Worm (Caenorhabditis elegans) whole organism, late embryonic: ENCODE data around the gene sri-66.

ENCODE experiments used
- C08G9.2 ChIP-seq: sonication (generic microtip); optimal IDR thresholded peaks from 2 replicates; lab custom pipeline; 2016; ENCODE audit warnings: mild to moderate bottlenecking, missing genetic modification characterization, moderate library complexity, missing compliant biosample characterization
- C38D4.7 ChIP-seq: fragments of 200-800 bp; sonication (Bioruptor generic); optimal IDR thresholded peaks from 2 replicates; lab custom pipeline; 2018; ENCODE audit warnings: mild to moderate bottlenecking, missing genetic modification characterization, moderate library complexity, missing compliant biosample characterization
- F13H6.1 ChIP-seq: sonication (generic microtip); optimal IDR thresholded peaks from 2 replicates; lab custom pipeline; 2016; ENCODE audit warnings: missing genetic modification characterization, missing compliant biosample characterization
- K02D7.2 ChIP-seq: sonication (generic microtip); optimal IDR thresholded peaks from 2 replicates; lab custom pipeline; 2017; ENCODE audit warnings: mild to moderate bottlenecking, missing genetic modification characterization, missing compliant biosample characterization
- ama-1 ChIP-seq: fragments of 150-350 bp; optimal IDR thresholded peaks from 2 replicates; lab custom pipeline; 2014
- ceh-18 ChIP-seq: sonication (generic microtip); optimal IDR thresholded peaks from 2 replicates; lab custom pipeline; 2016; ENCODE audit warnings: missing genetic modification characterization, missing compliant biosample characterization
- ceh-19 ChIP-seq: fragments of 200-800 bp; sonication (Bioruptor generic); optimal IDR thresholded peaks from 2 replicates; lab custom pipeline; 2018; ENCODE audit warnings: mild to moderate bottlenecking, missing genetic modification characterization, missing compliant biosample characterization
- ceh-2 ChIP-seq: sonication (generic microtip); optimal IDR thresholded peaks from 2 replicates; lab custom pipeline; 2016; ENCODE audit warnings: missing genotype, missing genetic modification characterization, missing compliant biosample characterization
- ceh-22 ChIP-seq: sonication (generic microtip); optimal IDR thresholded peaks from 2 replicates; lab custom pipeline; 2017; ENCODE audit warnings: missing biosample characterization, missing genetic modification characterization
- ceh-24 ChIP-seq: sonication (generic microtip); optimal IDR thresholded peaks from 2 replicates; lab custom pipeline; 2016; ENCODE audit warnings: mild to moderate bottlenecking, missing genetic modification characterization, missing compliant biosample characterization
- ceh-30 ChIP-seq: fragments of 150-350 bp; optimal IDR thresholded peaks from 2 replicates; lab custom pipeline; 2014; ENCODE audit warnings: missing biosample characterization, missing genetic modification characterization
- ceh-48 ChIP-seq: sonication (generic microtip); optimal IDR thresholded peaks from 2 replicates; lab custom pipeline; 2016; ENCODE audit warnings: missing genetic modification characterization, inconsistent platforms, missing compliant biosample characterization
- che-1 ChIP-seq: sonication (generic microtip); optimal IDR thresholded peaks from 2 replicates; lab custom pipeline; 2016; ENCODE audit warnings: mild to moderate bottlenecking, missing genetic modification characterization, missing compliant biosample characterization
- ets-4 ChIP-seq: sonication (generic microtip); optimal IDR thresholded peaks from 2 replicates; lab custom pipeline; 2016; ENCODE audit warnings: missing genetic modification characterization, missing compliant biosample characterization
- fax-1 ChIP-seq: sonication (generic microtip); optimal IDR thresholded peaks from 2 replicates; lab custom pipeline; 2016; ENCODE audit warnings: missing genotype, missing genetic modification characterization, missing compliant biosample characterization
- fkh-10 ChIP-seq: fragments of 150-350 bp; optimal IDR thresholded peaks from 2 replicates; lab custom pipeline; 2014; ENCODE audit warnings: missing biosample characterization, missing genetic modification reagents, missing genetic modification characterization
- fkh-6 ChIP-seq: sonication (generic microtip); optimal IDR thresholded peaks from 2 replicates; lab custom pipeline; 2016; ENCODE audit warnings: missing genetic modification characterization, missing compliant biosample characterization
- gmeb-2 ChIP-seq: sonication (generic microtip); optimal IDR thresholded peaks from 2 replicates; lab custom pipeline; 2016; ENCODE audit warnings: missing genetic modification characterization, inconsistent platforms, missing compliant biosample characterization
- hlh-13 ChIP-seq: fragments of 200-800 bp; sonication (Bioruptor generic); optimal IDR thresholded peaks from 2 replicates; lab custom pipeline; 2018; ENCODE audit warnings: mild to moderate bottlenecking, missing genetic modification characterization, missing compliant biosample characterization
- hlh-15 ChIP-seq: sonication (generic microtip); optimal IDR thresholded peaks from 2 replicates; lab custom pipeline; 2016; ENCODE audit warnings: missing genetic modification characterization, missing compliant biosample characterization
- nfya-1 ChIP-seq: sonication (generic microtip); optimal IDR thresholded peaks from 2 replicates; lab custom pipeline; 2017; ENCODE audit warnings: missing genetic modification characterization, mild to moderate bottlenecking, missing compliant biosample characterization, antibody characterized with exemption, moderate library complexity
- nhr-11 ChIP-seq: fragments of 150-350 bp; optimal IDR thresholded peaks from 2 replicates; lab custom pipeline; 2014; ENCODE audit warnings: missing biosample characterization, missing genetic modification characterization
- nhr-232 ChIP-seq: sonication (generic microtip); optimal IDR thresholded peaks from 2 replicates; lab custom pipeline; 2016; ENCODE audit warnings: missing genetic modification characterization, missing compliant biosample characterization
- odd-2 ChIP-seq: sonication (generic microtip); optimal IDR thresholded peaks from 2 replicates; lab custom pipeline; 2017; ENCODE audit warnings: antibody characterized with exemption, mild to moderate bottlenecking, missing genetic modification characterization, missing compliant biosample characterization
- pag-3 ChIP-seq: sonication (generic microtip); optimal IDR thresholded peaks from 2 replicates; lab custom pipeline; 2016; ENCODE audit warnings: missing compliant biosample characterization, missing genetic modification characterization, borderline replicate concordance
- pha-4 ChIP-seq: fragments of 150-350 bp; optimal IDR thresholded peaks from 2 replicates; lab custom pipeline; 2018; ENCODE audit warnings: missing biosample characterization, missing genetic modification reagents, missing genetic modification characterization
- pqm-1 ChIP-seq: sonication (generic microtip); optimal IDR thresholded peaks from 2 replicates; lab custom pipeline; 2016; ENCODE audit warnings: missing genetic modification characterization, missing compliant biosample characterization
- pros-1 ChIP-seq: fragments of 150-350 bp; optimal IDR thresholded peaks from 2 replicates; lab custom pipeline; 2014; ENCODE audit warnings: missing biosample characterization, missing genetic modification reagents, missing genetic modification characterization
- ref-2 ChIP-seq: sonication (generic microtip); optimal IDR thresholded peaks from 2 replicates; lab custom pipeline; 2016; ENCODE audit warnings: missing genetic modification characterization, missing compliant biosample characterization
- rnt-1 ChIP-seq: sonication (generic microtip); optimal IDR thresholded peaks from 2 replicates; lab custom pipeline; 2016; ENCODE audit warnings: missing genetic modification characterization, missing compliant biosample characterization
- sox-4 ChIP-seq: sonication (generic microtip); optimal IDR thresholded peaks from 2 replicates; lab custom pipeline; 2017; ENCODE audit warnings: mild to moderate bottlenecking, missing genetic modification characterization, inconsistent platforms, missing compliant biosample characterization
- syd-9 ChIP-seq: sonication (generic microtip); optimal IDR thresholded peaks from 2 replicates; lab custom pipeline; 2016; ENCODE audit warnings: mild to moderate bottlenecking, missing genetic modification characterization, moderate library complexity, missing compliant biosample characterization
- tbx-2 ChIP-seq: sonication (generic microtip); optimal IDR thresholded peaks from 2 replicates; lab custom pipeline; 2016; ENCODE audit warnings: missing genetic modification characterization, missing compliant biosample characterization
- tbx-7 ChIP-seq: sonication (generic microtip); optimal IDR thresholded peaks from 2 replicates; lab custom pipeline; 2016; ENCODE audit warnings: missing genotype, missing genetic modification characterization, missing compliant biosample characterization
- unc-3 ChIP-seq, 2 experiments: fragments of 200-800 bp in 1 of 2; sonication (Bioruptor generic) in 1 of 2; sonication (generic microtip) in 1 of 2; conservative IDR thresholded peaks in 1 of 2; optimal IDR thresholded peaks in 1 of 2; 2 replicates each; pipeline versions ENCODE4 v1.3.6 to Lab custom; 2016 to 2022; ENCODE audit warnings: missing compliant biosample characterization in 2 of 2, missing genetic modification characterization in 2 of 2, missing genetic modification reagents in 1 of 2
- unc-86 ChIP-seq: sonication (generic microtip); optimal IDR thresholded peaks from 2 replicates; lab custom pipeline; 2016; ENCODE audit warnings: missing genetic modification characterization, missing compliant biosample characterization
- zip-5 ChIP-seq: sonication (generic microtip); optimal IDR thresholded peaks from 2 replicates; lab custom pipeline; 2016; ENCODE audit warnings: missing genetic modification characterization, missing compliant biosample characterization
- ztf-16 ChIP-seq: sonication (generic microtip); optimal IDR thresholded peaks from 2 replicates; lab custom pipeline; 2017; ENCODE audit warnings: missing genetic modification characterization, missing compliant biosample characterization

The sri-66 gene

DNA sequence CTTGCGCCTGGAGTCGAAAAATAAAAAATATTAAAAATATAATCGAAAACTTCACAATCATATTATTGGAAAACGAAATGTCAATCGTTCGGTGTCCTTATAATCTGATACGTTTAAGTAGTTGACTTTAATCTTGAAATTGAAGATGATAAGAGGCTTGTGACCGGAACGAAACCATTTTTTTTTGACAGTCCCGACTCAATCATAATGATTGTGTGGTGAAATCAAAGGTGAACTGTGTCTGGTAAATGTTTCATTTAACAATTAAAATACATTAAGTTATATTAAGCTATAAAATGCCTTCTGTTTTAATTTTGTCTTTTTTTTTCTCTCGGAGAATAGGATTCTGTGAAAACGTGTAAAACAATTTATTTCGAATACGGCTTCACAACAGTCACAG is 17.8 kb downstream of the sri-66 start, which contains the start of gene T05E12.3:
Gene T05E12.3 (minus strand): TSS at position 101 of the 400 bp plus-strand sequence.
- TF ChIP-seq tbx-2 (no peak), syd-9 (tag; lab: Kevin White, UChicago) (no peak)

DNA sequence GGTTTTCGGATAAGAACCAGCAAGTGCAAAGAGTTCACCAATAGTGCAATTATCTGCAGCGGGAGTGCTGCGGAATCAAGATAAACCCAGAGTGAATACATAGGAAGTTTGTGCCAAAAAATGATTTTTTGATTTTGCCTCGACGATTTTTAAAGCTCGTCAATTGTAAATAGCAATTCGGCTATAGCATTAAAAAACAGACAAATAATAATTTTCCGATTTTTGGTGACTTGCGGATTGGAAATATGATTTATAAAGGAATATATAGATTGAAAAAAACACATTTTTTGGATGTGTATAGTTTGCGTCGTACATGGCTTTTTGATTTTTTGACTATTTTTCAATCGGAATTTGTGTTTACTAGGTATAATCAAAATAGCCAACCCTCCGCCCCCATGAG is 19.7 kb downstream of the sri-66 start, which contains the start of gene srw-20:
Gene srw-20 (minus strand): TSS at position 101 of the 400 bp plus-strand sequence.
- TF ChIP-seq hlh-13 (GFP tag; lab: Kevin White, UChicago) (no peak), odd-2 (no peak), pqm-1 (tag; lab: Kevin White, UChicago) (no peak), ztf-16 (tag; lab: Kevin White, UChicago) (no peak), che-1 (tag; lab: Kevin White, UChicago) (no peak), pag-3 (no peak), pros-1 (tag; lab: Kevin White, UChicago) (no peak), ceh-24 (no peak), C38D4.7 (GFP tag; lab: Kevin White, UChicago) (no peak), tbx-7 (tag; lab: Kevin White, UChicago) (no peak), gmeb-2 (tag; lab: Kevin White, UChicago) (no peak), nhr-11 (tag; lab: Kevin White, UChicago) (no peak), unc-3 (GFP tag; conservative IDR thresholded peaks at IDR 0.05; lab: Robert Waterston, UW) (no peak), unc-3 (tag; optimal IDR thresholded peaks at IDR 0.05; lab: Kevin White, UChicago) (no peak), ceh-30 (tag; lab: Kevin White, UChicago) (no peak), fax-1 (no peak), zip-5 (no peak), K02D7.2 (tag; lab: Kevin White, UChicago) (no peak), sox-4 (tag; lab: Kevin White, UChicago) (no peak), ceh-22 (tag; lab: Kevin White, UChicago) (no peak)

DNA sequence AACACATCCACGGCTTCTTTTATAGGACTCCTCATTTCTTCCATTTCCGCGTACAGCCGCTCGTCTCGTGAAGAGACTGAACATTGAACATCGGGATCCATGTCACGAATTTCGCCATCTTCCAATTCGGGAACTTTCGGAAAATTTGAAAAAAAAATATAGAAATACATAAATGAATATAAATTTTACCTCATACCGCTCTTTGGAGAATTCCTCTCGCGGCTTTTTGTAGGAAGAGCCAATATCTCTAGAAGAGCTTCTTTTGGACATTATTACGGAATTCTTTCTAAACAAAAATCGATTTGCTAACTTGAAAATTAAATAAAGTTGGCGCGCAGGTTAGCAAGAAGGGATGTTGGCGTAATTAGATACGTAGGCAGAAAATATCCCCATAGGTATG is 22.6 kb downstream of the sri-66 start, which contains the start of gene T05E12.9:
Gene T05E12.9 (minus strand): TSS at position 101 of the 400 bp plus-strand sequence.
- no peak for TF ChIP-seq syd-9 (tag; lab: Kevin White, UChicago)
- TF ChIP-seq fax-1, result no peak
- TF ChIP-seq ceh-48 (tag; lab: Kevin White, UChicago), result no peak
- no peak for TF ChIP-seq pha-4 (tag; lab: Kevin White, UChicago)
- no peak for TF ChIP-seq ref-2 (tag; lab: Kevin White, UChicago)
- TF ChIP-seq ama-1 (lab: Kevin White, UChicago), result no peak
- TF ChIP-seq hlh-15 (tag; lab: Kevin White, UChicago), result no peak
- no peak for TF ChIP-seq C08G9.2 (tag; lab: Kevin White, UChicago)
- no peak for TF ChIP-seq ceh-18 (tag; lab: Kevin White, UChicago)
- TF ChIP-seq F13H6.1 (tag; lab: Kevin White, UChicago), result no peak
- no peak for TF ChIP-seq unc-86 (tag; lab: Kevin White, UChicago)
- no peak for TF ChIP-seq fkh-6 (tag; lab: Kevin White, UChicago)

DNA sequence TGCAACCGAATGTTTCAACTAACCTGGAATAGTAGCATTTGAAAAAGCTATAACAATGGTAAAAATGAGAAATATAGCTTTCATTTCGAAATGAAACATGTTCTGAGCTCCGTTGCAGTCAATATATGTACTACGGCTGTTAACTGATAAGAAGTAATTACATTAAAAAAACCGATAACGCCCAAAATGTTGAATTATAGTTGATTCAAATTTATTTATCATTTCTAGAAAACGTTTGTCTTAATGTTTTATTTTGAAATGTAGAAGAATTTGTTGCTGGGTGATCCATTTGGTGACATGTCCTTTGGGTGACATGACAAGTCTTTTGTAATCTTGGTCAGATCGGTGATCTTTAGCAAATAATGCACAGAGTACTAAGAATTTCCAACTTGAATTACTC is 29.3 kb downstream of the sri-66 start, which contains the start of gene T05E12.6:
Gene T05E12.6 (minus strand): TSS at position 101 of the 400 bp plus-strand sequence.
- no peak for TF ChIP-seq rnt-1 (tag; lab: Kevin White, UChicago)
- TF ChIP-seq ceh-19 (GFP tag; lab: Kevin White, UChicago), result no peak
- TF ChIP-seq ceh-2 (tag; lab: Kevin White, UChicago), result no peak
- no peak for TF ChIP-seq ceh-24
- no peak for TF ChIP-seq ets-4 (tag; lab: Kevin White, UChicago)
- no peak for TF ChIP-seq syd-9 (tag; lab: Kevin White, UChicago)
- no peak for TF ChIP-seq hlh-15 (tag; lab: Kevin White, UChicago)
- TF ChIP-seq K02D7.2 (tag; lab: Kevin White, UChicago), result no peak
- no peak for TF ChIP-seq nfya-1
- no peak for TF ChIP-seq ref-2 (tag; lab: Kevin White, UChicago)
- TF ChIP-seq fkh-10 (GFP tag; lab: Kevin White, UChicago), result no peak
- TF ChIP-seq nhr-232, result no peak
- TF ChIP-seq, all 69 proteins: peak for 0
